Worm (Caenorhabditis elegans) whole organism, early embryonic: ENCODE data around the gene nlp-53.

ENCODE experiments used
- B0310.2 ChIP-seq: sonication (generic microtip); optimal IDR thresholded peaks from 2 replicates; lab custom pipeline; 2016; ENCODE audit warnings: mild to moderate bottlenecking, missing genetic modification characterization, missing compliant biosample characterization
- F13C5.2 ChIP-seq: sonication (generic microtip); optimal IDR thresholded peaks from 2 replicates; lab custom pipeline; 2017; ENCODE audit warnings: mild to moderate bottlenecking, missing genetic modification characterization, inconsistent platforms, missing compliant biosample characterization
- aly-1 ChIP-seq: sonication (generic microtip); optimal IDR thresholded peaks from 2 replicates; lab custom pipeline; 2016; ENCODE audit warnings: missing genetic modification characterization, missing compliant biosample characterization
- ama-1 ChIP-seq: fragments of 150-350 bp; optimal IDR thresholded peaks from 2 replicates; lab custom pipeline; 2014
- ceh-13 ChIP-seq: fragments of 200-800 bp; sonication (Bioruptor generic); optimal IDR thresholded peaks from 2 replicates; lab custom pipeline; 2018; ENCODE audit warnings: mild to moderate bottlenecking, missing genetic modification characterization, missing compliant biosample characterization
- ceh-36 ChIP-seq: sonication (generic microtip); optimal IDR thresholded peaks from 2 replicates; lab custom pipeline; 2016; ENCODE audit warnings: missing genetic modification characterization, inconsistent platforms, missing compliant biosample characterization
- ets-7 ChIP-seq: sonication (generic microtip); optimal IDR thresholded peaks from 2 replicates; lab custom pipeline; 2016; ENCODE audit warnings: missing genotype, missing genetic modification characterization, missing compliant biosample characterization
- flt-1 ChIP-seq: fragments of 200-800 bp; sonication (Bioruptor generic); IDR thresholded peaks from 2 replicates; pipeline ENCODE4 v1.3.6; 2022; ENCODE audit warnings: missing genetic modification characterization, missing compliant biosample characterization
- hmbx-1 ChIP-seq: sonication (generic microtip); optimal IDR thresholded peaks from 2 replicates; lab custom pipeline; 2016; ENCODE audit warnings: mild to moderate bottlenecking, missing genetic modification characterization, missing compliant biosample characterization
- hmg-4 ChIP-seq: fragments of 200-800 bp; sonication (Bioruptor generic); optimal IDR thresholded peaks from 2 replicates; lab custom pipeline; 2018; ENCODE audit warnings: mild to moderate bottlenecking, missing genetic modification characterization, missing compliant biosample characterization
- hnd-1 ChIP-seq: sonication (generic microtip); optimal IDR thresholded peaks from 2 replicates; lab custom pipeline; 2016; ENCODE audit warnings: missing genetic modification characterization, missing compliant biosample characterization
- pes-1 ChIP-seq: fragments of 200-800 bp; sonication (Bioruptor generic); IDR thresholded peaks from 2 replicates; pipeline ENCODE4 v1.3.6; 2022; ENCODE audit warnings: missing genetic modification reagents, missing genetic modification characterization, missing compliant biosample characterization
- scrt-1 ChIP-seq: fragments of 200-800 bp; sonication (Bioruptor generic); IDR thresholded peaks from 2 replicates; pipeline ENCODE4 v1.3.6; 2022; ENCODE audit warnings: missing genetic modification characterization, missing compliant biosample characterization
- sea-1 ChIP-seq: fragments of 200-800 bp; sonication (Bioruptor generic); conservative IDR thresholded peaks from 2 replicates; pipeline ENCODE4 v1.3.6; 2022; ENCODE audit warnings: missing genetic modification characterization, missing compliant biosample characterization
- tbx-11 ChIP-seq: fragments of 200-800 bp; sonication (Bioruptor generic); IDR thresholded peaks from 2 replicates; pipeline ENCODE4 v1.3.6; 2022; ENCODE audit warnings: missing genetic modification characterization, missing compliant biosample characterization
- tbx-37 ChIP-seq: fragments of 200-800 bp; sonication (Bioruptor generic); conservative IDR thresholded peaks from 2 replicates; pipeline ENCODE4 v1.3.6; 2022; ENCODE audit warnings: missing genetic modification reagents, missing genetic modification characterization, missing compliant biosample characterization
- tra-4 ChIP-seq: sonication (generic microtip); optimal IDR thresholded peaks from 2 replicates; lab custom pipeline; 2017; ENCODE audit warnings: missing genetic modification characterization, missing compliant biosample characterization

nlp-53 gene

ce11 chrX:13604946-13605617, 13.6 kb upstream of the nlp-53 start, which contains the start of gene F54B11.9:
F54B11.9 (plus strand) TSS chrX:13605567.
- TF ChIP-seq B0310.2 (tag; lab: Kevin White, UChicago) = no peak

ce11 chrX:13605854-13606253, 12.8 kb upstream of the nlp-53 start:
- no peak for TF ChIP-seq ama-1 (lab: Kevin White, UChicago)
- TF ChIP-seq ceh-36 (tag; lab: Kevin White, UChicago) = no peak
- no peak for TF ChIP-seq aly-1 (tag; lab: Kevin White, UChicago)
- TF ChIP-seq flt-1 (GFP tag; lab: Robert Waterston, UW) = no peak
- TF ChIP-seq pes-1 (GFP tag; lab: Robert Waterston, UW) = no peak
- no peak for TF ChIP-seq tbx-11 (GFP tag; lab: Robert Waterston, UW)
- no peak for TF ChIP-seq sea-1 (GFP tag; lab: Robert Waterston, UW)
- TF ChIP-seq tbx-37 = no peak
- TF ChIP-seq ets-7 (tag; lab: Kevin White, UChicago) = no peak
- TF ChIP-seq hmg-4 (GFP tag; lab: Kevin White, UChicago) = no peak
- no peak for TF ChIP-seq scrt-1 (GFP tag; lab: Robert Waterston, UW)
- no peak for TF ChIP-seq ceh-13 (GFP tag; lab: Kevin White, UChicago)
- TF ChIP-seq hmbx-1 = no peak
- TF ChIP-seq tra-4 = no peak
- no peak for TF ChIP-seq B0310.2 (tag; lab: Kevin White, UChicago)
- TF ChIP-seq F13C5.2 (tag; lab: Kevin White, UChicago) = no peak
- TF ChIP-seq hnd-1 = no peak

ce11 chrX:13610040-13610439, 8.6 kb upstream of the nlp-53 start:
- no peak for TF ChIP-seq aly-1 (tag; lab: Kevin White, UChicago)

- no peak for TF ChIP-seq tbx-11 (GFP tag; lab: Robert Waterston, UW)
- TF ChIP-seq ama-1 (lab: Kevin White, UChicago) = no peak
- TF ChIP-seq aly-1 (tag; lab: Kevin White, UChicago) = no peak
- no peak for TF ChIP-seq ceh-36 (tag; lab: Kevin White, UChicago)
- TF ChIP-seq hmg-4 (GFP tag; lab: Kevin White, UChicago) = no peak
- no peak for TF ChIP-seq pes-1 (GFP tag; lab: Robert Waterston, UW)
- no peak for TF ChIP-seq hmbx-1
- no peak for TF ChIP-seq sea-1 (GFP tag; lab: Robert Waterston, UW)
- TF ChIP-seq B0310.2 (tag; lab: Kevin White, UChicago) = no peak
These were observed 3.5 kb upstream of the nlp-53 start for ce11 chrX:13615181-13615580.

ce11 chrX:13621628-13622027, 3.0 kb downstream of the nlp-53 start, which contains the start of gene Y12A6A.1:
Y12A6A.1 (minus strand) TSS chrX:13621728.
- TF ChIP-seq ceh-36 (tag; lab: Kevin White, UChicago) (no peak), hmg-4 (GFP tag; lab: Kevin White, UChicago) (no peak), tra-4 (no peak), ama-1 (lab: Kevin White, UChicago) (no peak), hmbx-1 (no peak), hnd-1 (no peak), ets-7 (tag; lab: Kevin White, UChicago) (no peak), pes-1 (GFP tag; lab: Robert Waterston, UW) (no peak)

- TF ChIP-seq aly-1 (tag; lab: Kevin White, UChicago) (no peak), ceh-13 (GFP tag; lab: Kevin White, UChicago) (no peak), F13C5.2 (tag; lab: Kevin White, UChicago) (no peak), hnd-1 (no peak), hmg-4 (GFP tag; lab: Kevin White, UChicago) (no peak), flt-1 (GFP tag; lab: Robert Waterston, UW) (no peak), tbx-37 (no peak), pes-1 (GFP tag; lab: Robert Waterston, UW) (no peak), ama-1 (lab: Kevin White, UChicago) (no peak), ceh-36 (tag; lab: Kevin White, UChicago) (no peak), scrt-1 (GFP tag; lab: Robert Waterston, UW) (no peak)
These were observed 12.5 kb downstream of the nlp-53 start, which contains the start of gene nlg-1 for ce11 chrX:13631122-13631672. nlg-1 (minus strand) TSS chrX:13631172.

- TF ChIP-seq ets-7 (tag; lab: Kevin White, UChicago) (no peak), ceh-36 (tag; lab: Kevin White, UChicago) (no peak), sea-1 (GFP tag; lab: Robert Waterston, UW) (no peak), F13C5.2 (tag; lab: Kevin White, UChicago) (no peak), scrt-1 (GFP tag; lab: Robert Waterston, UW) (no peak), hnd-1 (no peak), pes-1 (GFP tag; lab: Robert Waterston, UW) (no peak)
These were observed 13.6 kb downstream of the nlp-53 start for ce11 chrX:13632245-13632644.

- TF ChIP-seq tbx-37 (no peak), hnd-1 (no peak), pes-1 (GFP tag; lab: Robert Waterston, UW) (no peak), aly-1 (tag; lab: Kevin White, UChicago) (no peak), ama-1 (lab: Kevin White, UChicago) (no peak), tbx-11 (GFP tag; lab: Robert Waterston, UW) (no peak), ceh-36 (tag; lab: Kevin White, UChicago) (no peak), B0310.2 (tag; lab: Kevin White, UChicago) (no peak), hmbx-1 (no peak), flt-1 (GFP tag; lab: Robert Waterston, UW) (no peak), ceh-13 (GFP tag; lab: Kevin White, UChicago) (no peak), sea-1 (GFP tag; lab: Robert Waterston, UW) (no peak), scrt-1 (GFP tag; lab: Robert Waterston, UW) (no peak), hmg-4 (GFP tag; lab: Kevin White, UChicago) (no peak)
These were observed 14.4 kb downstream of the nlp-53 start for ce11 chrX:13633032-13633431.
